Worm (Caenorhabditis elegans) whole organism, L4 larva: ENCODE results near the gene dhc-4.
"Not testable (repeated sequence)": the region's sequence is repeated elsewhere in the genome, so short reads cannot be mapped to it uniquely, and the experiment has no call there.

Experiments used
- Y105C5A.15 ChIP-seq: fragments of 200-800 bp; sonication (Bioruptor generic); IDR thresholded peaks from 2 replicates; pipeline ENCODE4 v1.3.6; 2022; ENCODE audit warnings: missing genetic modification characterization, missing compliant biosample characterization
- attf-4 ChIP-seq: sonication (generic microtip); optimal IDR thresholded peaks from 3 replicates; lab custom pipeline; 2017; ENCODE audit warnings: missing biosample characterization, missing genetic modification characterization
- ces-1 ChIP-seq: fragments of 150-350 bp; sonication (generic microtip); optimal IDR thresholded peaks from 4 replicates; lab custom pipeline; 2014; ENCODE audit warnings: missing biosample characterization, missing genetic modification reagents, missing genetic modification characterization
- nhr-28 ChIP-seq: fragments of 150-350 bp; optimal IDR thresholded peaks from 2 replicates; lab custom pipeline; 2014; ENCODE audit warnings: missing biosample characterization, missing genetic modification characterization
- php-3 ChIP-seq: fragments of 200-800 bp; sonication (Bioruptor generic); IDR thresholded peaks from 2 replicates; pipeline ENCODE4 v1.3.6; 2022; ENCODE audit warnings: missing genetic modification reagents, missing genetic modification characterization, missing compliant biosample characterization
- pqm-1 ChIP-seq: sonication (generic microtip); optimal IDR thresholded peaks from 2 replicates; lab custom pipeline; 2017; ENCODE audit warnings: missing biosample characterization, missing genetic modification characterization
- sdz-12 ChIP-seq: fragments of 200-800 bp; sonication (Bioruptor generic); optimal IDR thresholded peaks from 2 replicates; lab custom pipeline; 2018; ENCODE audit warnings: mild to moderate bottlenecking, missing genetic modification characterization, missing compliant biosample characterization
- snpc-4 ChIP-seq: fragments of 150-350 bp; optimal IDR thresholded peaks from 2 replicates; lab custom pipeline; 2014; ENCODE audit warnings: missing biosample characterization, missing genetic modification characterization

DNA sequence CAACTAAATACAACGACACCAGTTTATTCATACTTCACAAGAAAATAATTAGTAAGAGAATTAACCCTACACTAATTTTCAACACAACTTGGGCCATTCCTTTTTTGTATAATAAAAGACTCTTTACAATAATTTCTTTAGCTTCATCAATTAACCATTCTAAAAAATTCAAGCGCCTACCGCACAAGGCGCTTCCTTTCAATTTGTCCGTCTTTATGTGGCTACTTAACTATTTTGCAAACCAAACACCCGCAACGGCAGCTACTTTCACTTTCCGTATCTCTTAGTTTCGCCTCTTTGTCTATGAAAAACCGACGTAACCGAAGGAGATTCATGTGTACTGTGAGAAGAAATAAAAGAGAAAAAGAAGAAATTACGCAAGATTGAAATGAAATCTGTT lies 16.7 kb downstream of the dhc-4 start:
- TF ChIP-seq nhr-28 (tag; lab: Kevin White, UChicago); ces-1 (GFP tag; lab: Kevin White, UChicago); php-3; pqm-1; Y105C5A.15; attf-4 (tag; lab: Kevin White, UChicago); snpc-4 (tag; lab: Kevin White, UChicago); sdz-12 (GFP tag; lab: Kevin White, UChicago): not testable (repeated sequence)
